Fruit fly (Drosophila melanogaster): ENCODE measurements around the gene CG13658.

CG13658 gene

DNA sequence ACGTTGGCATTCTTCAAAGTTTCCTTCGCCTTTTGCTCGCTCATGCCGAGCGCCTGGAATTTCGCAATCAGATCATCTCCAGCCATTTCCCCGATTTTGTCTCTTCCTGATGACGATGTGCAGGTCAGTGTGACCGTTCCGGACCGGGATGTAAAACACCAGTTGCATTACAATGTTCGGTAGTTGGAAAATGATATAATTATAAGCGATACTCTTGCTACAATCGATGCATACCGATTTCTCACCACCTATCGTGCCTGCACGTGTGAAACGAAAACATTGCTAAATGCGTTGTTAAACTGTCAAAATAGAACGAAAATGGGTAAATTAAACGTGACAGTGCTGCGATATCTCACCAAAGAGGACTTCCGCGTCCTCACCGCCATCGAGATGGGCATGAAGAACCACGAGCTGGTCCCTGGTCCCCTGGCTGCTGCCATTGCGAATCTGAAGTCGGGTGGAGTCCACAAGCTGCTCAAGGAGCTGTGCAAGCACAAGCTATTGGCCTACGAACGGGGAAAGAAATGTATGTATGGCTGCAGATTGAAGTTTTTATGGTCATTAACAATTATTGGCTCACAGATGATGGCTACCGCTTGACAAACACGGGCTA lies 21.6 kb upstream of the CG13658 start, which contains the start of the genes GlnRS and RIOK2:
TSS of gene GlnRS (minus strand) at position 133 of the 613 bp plus-strand sequence.
TSS of gene RIOK2 (plus strand) at position 256 of the 613 bp plus-strand sequence.
- no peak for TF ChIP-seq Sox102F (GFP tag; optimal IDR thresholded peaks at IDR 0.05)
- TF ChIP-seq CG9139 (GFP tag; optimal IDR thresholded peaks at IDR 0.05), result no peak
- TF ChIP-seq CG6808 (GFP tag; optimal IDR thresholded peaks at IDR 0.05), result no peak
- TF ChIP-seq achi (GFP tag; optimal IDR thresholded peaks at IDR 0.05), result peak; percentile 45
- no peak for TF ChIP-seq lz (GFP tag; optimal IDR thresholded peaks at IDR 0.05)
- TF ChIP-seq CG15336 (GFP tag; IDR thresholded peaks at IDR 0.05), result peak; percentile 31; the same call in 1 of the 2 replicates
- peak; percentile 33 for TF ChIP-seq CG1621 (tag; optimal IDR thresholded peaks at IDR 0.05)

DNA sequence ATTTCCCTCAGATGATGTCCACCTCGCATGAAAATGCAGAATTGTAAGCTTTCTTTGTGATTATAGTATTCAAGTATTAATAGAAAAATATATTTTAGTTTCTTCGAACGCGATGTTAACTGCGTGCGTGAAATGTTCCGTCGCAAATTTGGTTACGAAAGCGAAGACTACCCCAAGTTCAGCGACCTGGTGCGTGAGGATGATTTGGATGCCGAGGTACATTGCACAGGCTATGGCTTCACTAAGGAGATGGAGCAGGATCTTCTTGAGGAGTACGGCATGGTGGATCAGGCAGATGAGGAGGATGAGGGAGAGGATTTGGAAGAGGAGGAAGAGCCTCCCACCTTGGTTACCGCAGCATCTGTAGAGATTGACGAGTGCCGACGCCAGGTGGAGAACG lies 20.5 kb upstream of the CG13658 start:
- TF ChIP-seq CG3032 (tag; optimal IDR thresholded peaks at IDR 0.05), result no peak
- TF ChIP-seq lz (GFP tag; optimal IDR thresholded peaks at IDR 0.05), result no peak
- no peak for TF ChIP-seq CG11902 (GFP tag; optimal IDR thresholded peaks at IDR 0.05)
- TF ChIP-seq salr (GFP tag; optimal IDR thresholded peaks at IDR 0.05), result no peak
- no peak for TF ChIP-seq CG6854 (GFP tag; optimal IDR thresholded peaks at IDR 0.05)
- TF ChIP-seq CG3919 (GFP tag; optimal IDR thresholded peaks at IDR 0.05), result no peak
- no peak for TF ChIP-seq CG6792 (GFP tag; optimal IDR thresholded peaks at IDR 0.05)
- no peak for TF ChIP-seq svp (GFP tag)
- TF ChIP-seq CG34406 (GFP tag; optimal IDR thresholded peaks at IDR 0.05), result no peak
- TF ChIP-seq Eip78C (GFP tag), result no peak
- no peak for TF ChIP-seq CG9139 (GFP tag; optimal IDR thresholded peaks at IDR 0.05)
- no peak for TF ChIP-seq eg (GFP tag; IDR thresholded peaks at IDR 0.05)
- no peak for TF ChIP-seq Hr39 (GFP tag; optimal IDR thresholded peaks at IDR 0.05)
- no peak for TF ChIP-seq CG10631 (GFP tag; optimal IDR thresholded peaks at IDR 0.05)
- no peak for TF ChIP-seq fkh (GFP tag; optimal IDR thresholded peaks at IDR 0.05)
- TF ChIP-seq Sox14 (GFP tag; optimal IDR thresholded peaks at IDR 0.05), result no peak
- no peak for TF ChIP-seq Hr38 (GFP tag; optimal IDR thresholded peaks at IDR 0.05)
- no peak for TF ChIP-seq Smox (GFP tag; optimal IDR thresholded peaks at IDR 0.05)

dm6 chr3R:25269909-25270308 lies 17.4 kb upstream of the CG13658 start, which contains the start of the genes CG11889 and CG11891:
TSS of gene CG11889 (plus strand) at chr3R:25270209.
TSS of gene CG11891 (plus strand) at chr3R:25270209.
- no peak for TF ChIP-seq CG9139 (GFP tag; optimal IDR thresholded peaks at IDR 0.05)
- TF ChIP-seq Eip93F (GFP tag; optimal IDR thresholded peaks at IDR 0.05), result no peak
- no peak for TF ChIP-seq Ets96B (tag; optimal IDR thresholded peaks at IDR 0.05)
- no peak for TF ChIP-seq Gug (GFP tag; IDR thresholded peaks at IDR 0.05)
- no peak for TF ChIP-seq dsx (GFP tag; optimal IDR thresholded peaks at IDR 0.05; ENCODE audit: poor library complexity, severe bottlenecking)
- TF ChIP-seq salr (GFP tag; optimal IDR thresholded peaks at IDR 0.05), result no peak
- TF ChIP-seq CG4318 (GFP tag; optimal IDR thresholded peaks at IDR 0.05), result no peak
- TF ChIP-seq CG32006 (GFP tag; optimal IDR thresholded peaks at IDR 0.05), result no peak
- TF ChIP-seq CG6808 (GFP tag; optimal IDR thresholded peaks at IDR 0.05), result no peak
- TF ChIP-seq CG31627 (GFP tag; optimal IDR thresholded peaks at IDR 0.05), result no peak
- no peak for TF ChIP-seq CG11902 (GFP tag; optimal IDR thresholded peaks at IDR 0.05)
- no peak for TF ChIP-seq svp (GFP tag)
- no peak for TF ChIP-seq CG11294 (GFP tag; IDR thresholded peaks at IDR 0.05)
- no peak for TF ChIP-seq Met (GFP tag; optimal IDR thresholded peaks at IDR 0.05)

- TF ChIP-seq CG10669 (GFP tag; optimal IDR thresholded peaks at IDR 0.05) (no peak), Sox14 (GFP tag; optimal IDR thresholded peaks at IDR 0.05) (no peak), Hr39 (GFP tag; optimal IDR thresholded peaks at IDR 0.05) (no peak), Gug (GFP tag; IDR thresholded peaks at IDR 0.05) (no peak), vri (GFP tag; optimal IDR thresholded peaks at IDR 0.05) (no peak), Lpt (GFP tag; optimal IDR thresholded peaks at IDR 0.05) (no peak), lz (GFP tag; optimal IDR thresholded peaks at IDR 0.05) (no peak), Eip75B (GFP tag; optimal IDR thresholded peaks at IDR 0.05) (no peak), CG15336 (GFP tag; IDR thresholded peaks at IDR 0.05) (no peak), Eip93F (GFP tag; optimal IDR thresholded peaks at IDR 0.05) (no peak)
These were observed 13.7 kb upstream of the CG13658 start, which contains the start of gene CG11878 for dm6 chr3R:25273537-25273936. TSS of gene CG11878 (plus strand) at chr3R:25273837.

All from whole organism, prepupa.